Worm (Caenorhabditis elegans): ENCODE results near the gene poml-4.

- no peak for TF ChIP-seq ama-1 (optimal IDR thresholded peaks at IDR 0.05)
- TF ChIP-seq ztf-11 (tag; optimal IDR thresholded peaks at IDR 0.05) = no peak
- TF ChIP-seq mdl-1 (tag; optimal IDR thresholded peaks at IDR 0.05) = no peak
- TF ChIP-seq lin-39 (tag; optimal IDR thresholded peaks at IDR 0.05) = no peak
Measured at ce11 chrII:1586305-1586704, 45.6 kb downstream of the poml-4 start, which contains the start of gene T07H3.8.

Data from whole organism, L2 larva.